Worm (Caenorhabditis elegans) whole organism, midembryonic: Measurements from ENCODE around the gene dct-11.

Experiments used
- T22C8.4 ChIP-seq: fragments of 200-800 bp; sonication (Bioruptor generic); IDR thresholded peaks from 2 replicates; pipeline ENCODE4 v1.3.6; 2022; ENCODE audit warnings: missing genetic modification characterization, missing compliant biosample characterization
- cog-1 ChIP-seq: sonication (generic microtip); optimal IDR thresholded peaks from 2 replicates; lab custom pipeline; 2016; ENCODE audit warnings: missing genetic modification characterization, missing compliant biosample characterization
- flt-1 ChIP-seq: fragments of 200-800 bp; sonication (Bioruptor generic); IDR thresholded peaks from 2 replicates; pipeline ENCODE4 v1.3.6; 2022; ENCODE audit warnings: missing genetic modification characterization, missing compliant biosample characterization
- klf-2 ChIP-seq: fragments of 200-800 bp; sonication (Bioruptor generic); conservative IDR thresholded peaks from 2 replicates; pipeline ENCODE4 v1.3.6; 2022; ENCODE audit warnings: missing genetic modification reagents, missing genetic modification characterization, missing compliant biosample characterization
- med-1 ChIP-seq: sonication (generic microtip); optimal IDR thresholded peaks from 2 replicates; lab custom pipeline; 2017; ENCODE audit warnings: missing genetic modification characterization, mild to moderate bottlenecking, missing compliant biosample characterization, antibody characterized with exemption, missing genetic modification reagents; ENCODE audit not compliant: insufficient read depth
- ref-1 ChIP-seq: fragments of 200-800 bp; sonication (Bioruptor generic); conservative IDR thresholded peaks from 2 replicates; pipeline ENCODE4 v1.3.6; 2022; ENCODE audit warnings: missing genetic modification reagents, missing genetic modification characterization, missing compliant biosample characterization
- tab-1 ChIP-seq: fragments of 200-800 bp; sonication (Bioruptor generic); IDR thresholded peaks from 2 replicates; pipeline ENCODE4 v1.3.6; 2022; ENCODE audit warnings: missing genetic modification characterization, missing compliant biosample characterization
- ztf-23 ChIP-seq: fragments of 200-800 bp; sonication (Bioruptor generic); IDR thresholded peaks from 2 replicates; pipeline ENCODE4 v1.3.6; 2022; ENCODE audit warnings: missing genetic modification reagents, missing genetic modification characterization, missing compliant biosample characterization
- ztf-29 ChIP-seq: fragments of 200-800 bp; sonication (Bioruptor generic); IDR thresholded peaks from 2 replicates; pipeline ENCODE4 v1.3.6; 2022; ENCODE audit warnings: missing genetic modification reagents, missing genetic modification characterization, missing compliant biosample characterization

The dct-11 gene

DNA sequence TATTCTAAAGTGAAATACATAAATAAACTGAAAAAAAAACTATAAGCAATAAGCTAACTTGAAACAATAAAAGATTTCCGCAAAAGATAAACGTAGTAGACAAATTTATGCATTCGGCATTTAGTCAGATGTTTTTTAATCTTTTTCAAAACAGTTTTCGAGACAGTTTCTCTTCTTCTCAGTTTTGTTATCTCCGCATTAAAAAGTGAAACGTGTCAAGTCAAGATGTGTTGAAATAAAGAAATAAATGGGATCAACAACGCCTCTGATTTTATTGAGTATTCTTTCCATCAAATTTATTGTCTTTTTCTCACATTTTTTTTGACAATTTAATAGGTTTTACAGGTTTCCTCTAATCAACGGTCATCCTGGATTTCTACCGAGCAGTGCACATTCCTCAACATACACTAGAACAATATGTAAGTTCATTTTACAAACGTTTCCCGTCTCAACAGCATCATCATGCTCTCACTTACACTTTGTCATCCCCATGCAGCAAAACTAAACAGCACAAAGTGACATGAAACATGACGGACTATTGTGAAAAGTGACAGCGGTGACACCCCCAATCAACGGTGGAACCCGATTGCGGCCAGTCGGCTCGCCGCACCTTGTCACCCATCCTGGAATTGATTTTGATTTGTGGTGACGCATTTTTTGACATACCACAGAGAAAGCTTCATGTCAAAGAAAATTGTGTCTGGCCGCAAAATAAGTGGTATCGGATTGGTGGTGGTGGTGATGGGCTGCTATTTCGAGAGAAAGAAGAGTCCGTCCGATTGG is 15.1 kb upstream of the dct-11 start:
- TF ChIP-seq flt-1 (GFP tag; lab: Robert Waterston, UW) (no peak), T22C8.4 (GFP tag; lab: Robert Waterston, UW) (0 out of 2 replicates have a peak, but pooled peaks have one; percentile 16)

DNA sequence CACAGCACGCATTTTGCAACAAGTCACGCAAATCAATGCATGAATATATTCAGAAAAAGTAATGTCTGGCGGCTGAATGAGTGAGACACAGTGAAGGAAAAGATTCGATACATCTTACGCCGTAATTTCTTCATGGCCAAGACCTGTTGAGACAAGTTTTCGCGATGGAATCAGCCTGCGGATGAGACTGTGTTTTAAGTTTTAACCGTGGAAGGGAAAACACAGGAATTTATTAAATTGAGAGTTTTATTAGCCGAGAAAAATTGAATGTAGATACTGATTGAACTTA is 14.5 kb upstream of the dct-11 start, which contains the start of gene hog-1:
Gene hog-1, minus strand, starts transcription at position 101 of the 289 bp plus-strand sequence.
- TF ChIP-seq tab-1 (GFP tag; lab: Robert Waterston, UW) (no peak), cog-1 (tag; lab: Kevin White, UChicago) (no peak), flt-1 (GFP tag; lab: Robert Waterston, UW) (no peak), med-1 (no peak), ref-1 (GFP tag; lab: Robert Waterston, UW) (no peak), T22C8.4 (GFP tag; lab: Robert Waterston, UW) (no peak), ztf-23 (GFP tag; lab: Robert Waterston, UW) (no peak), klf-2 (GFP tag; lab: Robert Waterston, UW) (no peak), ztf-29 (GFP tag; lab: Robert Waterston, UW) (no peak)

DNA sequence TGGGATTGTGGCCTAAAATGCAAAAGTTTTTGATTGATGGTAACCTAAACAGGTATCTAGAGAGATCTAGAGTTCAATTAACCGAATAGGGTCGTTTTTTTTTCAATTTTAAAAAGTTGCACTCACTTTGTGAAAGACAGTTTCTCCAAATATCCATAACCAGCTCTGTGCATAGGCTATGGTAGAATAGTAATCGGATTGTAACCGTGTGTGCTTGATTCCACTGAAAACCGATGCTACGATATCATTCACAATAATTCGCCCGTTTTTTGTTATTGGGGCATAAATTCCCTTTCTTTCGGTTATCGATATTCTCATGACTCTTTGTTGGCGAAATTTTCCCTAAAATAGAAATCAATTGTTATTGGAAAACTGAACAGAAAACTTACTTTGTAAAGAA is 12.5 kb upstream of the dct-11 start:
- TF ChIP-seq ztf-29 (GFP tag; lab: Robert Waterston, UW) (no peak), flt-1 (GFP tag; lab: Robert Waterston, UW) (no peak), ztf-23 (GFP tag; lab: Robert Waterston, UW) (no peak), T22C8.4 (GFP tag; lab: Robert Waterston, UW) (no peak), cog-1 (tag; lab: Kevin White, UChicago) (no peak), klf-2 (GFP tag; lab: Robert Waterston, UW) (no peak)

DNA sequence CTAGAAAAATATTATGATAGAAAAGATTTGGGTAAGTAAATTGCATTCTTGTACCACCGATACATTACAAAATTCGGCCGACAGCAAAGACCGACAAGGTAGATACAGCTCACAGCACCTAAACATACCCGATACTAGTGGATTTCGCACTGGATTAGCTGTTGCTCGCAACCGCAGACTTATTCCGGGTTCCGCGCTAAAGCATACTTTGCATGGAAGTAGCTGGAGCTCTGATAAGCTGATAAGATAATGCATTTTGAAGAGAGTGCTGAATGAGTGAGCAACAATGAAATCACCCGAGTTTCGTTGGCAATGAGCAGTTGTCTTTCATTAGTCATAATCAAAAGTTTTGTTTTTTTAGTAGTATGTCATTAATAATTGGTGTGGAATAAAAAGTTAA is 10.9 kb upstream of the dct-11 start:
- TF ChIP-seq med-1 (no peak), ztf-23 (GFP tag; lab: Robert Waterston, UW) (no peak), ref-1 (GFP tag; lab: Robert Waterston, UW) (no peak), cog-1 (tag; lab: Kevin White, UChicago) (no peak), T22C8.4 (GFP tag; lab: Robert Waterston, UW) (no peak), flt-1 (GFP tag; lab: Robert Waterston, UW) (no peak), klf-2 (GFP tag; lab: Robert Waterston, UW) (no peak), tab-1 (GFP tag; lab: Robert Waterston, UW) (no peak), ztf-29 (GFP tag; lab: Robert Waterston, UW) (no peak)

DNA sequence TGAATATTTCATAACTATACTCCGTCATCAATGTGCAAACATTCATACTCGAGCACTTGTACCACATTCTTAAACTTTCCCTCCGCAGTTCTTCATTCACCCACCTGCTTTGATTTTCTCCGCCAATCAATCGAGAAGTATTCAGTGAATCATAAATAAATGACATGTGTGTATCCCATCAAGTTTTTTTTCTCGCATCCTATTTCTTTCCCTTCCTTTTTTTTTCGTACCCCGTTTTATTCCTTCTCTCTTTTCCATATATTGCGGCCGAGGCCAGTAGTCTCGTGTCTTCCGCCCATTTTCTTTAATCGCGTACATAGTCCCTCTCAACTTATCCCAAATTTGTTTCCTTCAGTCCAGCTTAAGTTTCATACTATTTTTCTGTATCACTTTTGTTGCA is 9.1 kb upstream of the dct-11 start, which contains the start of gene atat-2:
Gene atat-2, plus strand, starts transcription at position 398 of the 400 bp plus-strand sequence.
- TF ChIP-seq klf-2 (GFP tag; lab: Robert Waterston, UW) (no peak), cog-1 (tag; lab: Kevin White, UChicago) (no peak), med-1 (no peak), flt-1 (GFP tag; lab: Robert Waterston, UW) (no peak), ztf-23 (GFP tag; lab: Robert Waterston, UW) (no peak), ztf-29 (GFP tag; lab: Robert Waterston, UW) (no peak), ref-1 (GFP tag; lab: Robert Waterston, UW) (no peak), T22C8.4 (GFP tag; lab: Robert Waterston, UW) (no peak), tab-1 (GFP tag; lab: Robert Waterston, UW) (no peak)

DNA sequence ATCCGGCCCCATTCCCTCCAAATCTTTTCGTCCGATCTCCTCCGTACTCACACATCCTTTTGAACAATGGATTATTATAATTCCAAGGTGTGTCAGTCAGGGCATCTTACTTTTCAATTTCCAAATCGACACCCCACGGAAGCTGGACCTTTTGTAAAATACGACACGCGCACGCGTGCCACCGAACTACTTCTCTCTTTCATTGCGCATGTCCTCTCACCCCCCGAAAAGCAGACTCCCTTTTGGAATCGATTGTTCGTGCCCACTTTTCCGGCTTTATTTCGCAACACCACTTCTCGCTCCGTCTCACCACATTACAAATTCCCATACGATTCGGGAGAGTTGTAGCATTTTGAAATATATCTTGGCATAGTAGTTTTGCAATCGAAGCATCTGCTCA is 7.7 kb upstream of the dct-11 start:
- TF ChIP-seq cog-1 (tag; lab: Kevin White, UChicago) (no peak), tab-1 (GFP tag; lab: Robert Waterston, UW) (peak; percentile 57; the same call in 1 of the 2 replicates), flt-1 (GFP tag; lab: Robert Waterston, UW) (no peak), med-1 (no peak)

DNA sequence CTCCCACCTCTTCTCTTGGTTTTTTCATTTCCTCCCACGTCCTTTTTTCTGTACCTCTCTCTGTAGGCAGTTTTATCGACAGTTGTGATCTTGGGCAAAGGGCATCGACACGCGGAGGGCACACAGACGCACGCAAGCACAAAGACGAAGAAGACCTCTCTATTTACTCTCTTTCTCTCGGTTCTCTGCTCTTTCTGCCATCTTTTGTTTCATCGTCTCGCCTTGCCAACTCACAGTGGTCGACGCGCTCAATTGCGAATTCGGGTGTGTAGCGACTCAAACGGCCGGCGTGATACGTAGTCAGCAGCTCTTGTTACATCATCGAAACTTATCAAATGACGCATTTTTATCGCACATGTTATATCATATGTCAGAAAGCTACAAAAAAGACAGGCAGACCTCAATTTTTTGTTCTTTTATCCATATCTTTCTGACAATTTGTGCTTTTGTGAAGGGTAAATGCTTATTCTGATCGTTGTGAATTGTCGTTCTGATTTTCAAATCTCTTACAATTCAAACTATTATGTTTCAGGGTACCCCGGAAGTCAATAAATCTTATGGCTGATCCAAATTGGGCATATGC is 1.6 kb upstream of the dct-11 start, which contains the start of gene puf-9:
Gene puf-9, plus strand, starts transcription at position 533 of the 583 bp plus-strand sequence.
- TF ChIP-seq T22C8.4 (GFP tag; lab: Robert Waterston, UW) (0 out of 2 replicates have a peak, but pooled peaks have one; percentile 30), med-1 (no peak), cog-1 (tag; lab: Kevin White, UChicago) (peak; percentile 95), ztf-29 (GFP tag; lab: Robert Waterston, UW) (no peak), klf-2 (GFP tag; lab: Robert Waterston, UW) (no peak), ref-1 (GFP tag; lab: Robert Waterston, UW) (no peak), ztf-23 (GFP tag; lab: Robert Waterston, UW) (peak; percentile 86), tab-1 (GFP tag; lab: Robert Waterston, UW) (no peak), flt-1 (GFP tag; lab: Robert Waterston, UW) (peak; percentile 78)

DNA sequence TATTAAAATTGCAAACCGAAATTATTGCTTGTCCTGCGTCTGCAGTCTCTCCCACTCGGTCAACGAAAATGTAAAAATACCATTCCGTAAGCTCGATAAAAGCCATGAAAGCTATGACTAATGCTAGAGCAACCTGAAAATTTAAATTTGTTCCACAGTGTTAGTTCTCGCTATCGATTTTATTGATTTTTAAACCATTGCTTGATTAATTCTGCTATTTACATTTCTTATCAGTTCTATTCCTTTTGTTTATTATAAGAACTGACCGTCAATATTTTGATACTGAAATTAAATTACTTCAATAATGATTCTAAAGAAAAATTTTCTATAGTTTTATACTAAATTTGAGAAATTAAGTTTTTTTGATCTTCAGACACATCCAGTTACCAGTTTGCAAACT is 435 bp downstream of the dct-11 start:
- TF ChIP-seq ref-1 (GFP tag; lab: Robert Waterston, UW) (no peak), ztf-23 (GFP tag; lab: Robert Waterston, UW) (no peak), klf-2 (GFP tag; lab: Robert Waterston, UW) (no peak), tab-1 (GFP tag; lab: Robert Waterston, UW) (no peak), flt-1 (GFP tag; lab: Robert Waterston, UW) (no peak), ztf-29 (GFP tag; lab: Robert Waterston, UW) (no peak)

DNA sequence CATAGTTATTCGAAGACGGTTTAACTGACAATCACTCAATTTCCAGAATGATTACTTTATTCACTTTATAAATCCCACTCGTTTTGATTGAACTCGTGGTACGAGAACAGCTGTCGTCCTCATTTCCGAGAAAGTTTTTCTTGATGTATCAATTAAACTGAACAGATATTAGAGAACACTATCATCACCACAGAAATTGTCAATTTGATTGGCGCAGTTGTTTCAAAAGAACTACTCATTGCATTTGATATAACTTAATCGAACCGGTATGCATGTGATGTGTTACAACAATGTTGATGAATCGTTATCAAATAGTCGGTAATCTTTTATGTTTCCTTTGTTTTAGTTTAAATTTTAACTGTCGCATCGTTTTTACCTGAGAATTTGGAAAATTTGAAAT is 2.5 kb downstream of the dct-11 start:
- TF ChIP-seq T22C8.4 (GFP tag; lab: Robert Waterston, UW) = no peak
- no peak for TF ChIP-seq ztf-29 (GFP tag; lab: Robert Waterston, UW)
- no peak for TF ChIP-seq tab-1 (GFP tag; lab: Robert Waterston, UW)
- no peak for TF ChIP-seq flt-1 (GFP tag; lab: Robert Waterston, UW)
